Worm (Caenorhabditis elegans): ENCODE measurements around the gene gpa-1.

The gpa-1 gene

DNA sequence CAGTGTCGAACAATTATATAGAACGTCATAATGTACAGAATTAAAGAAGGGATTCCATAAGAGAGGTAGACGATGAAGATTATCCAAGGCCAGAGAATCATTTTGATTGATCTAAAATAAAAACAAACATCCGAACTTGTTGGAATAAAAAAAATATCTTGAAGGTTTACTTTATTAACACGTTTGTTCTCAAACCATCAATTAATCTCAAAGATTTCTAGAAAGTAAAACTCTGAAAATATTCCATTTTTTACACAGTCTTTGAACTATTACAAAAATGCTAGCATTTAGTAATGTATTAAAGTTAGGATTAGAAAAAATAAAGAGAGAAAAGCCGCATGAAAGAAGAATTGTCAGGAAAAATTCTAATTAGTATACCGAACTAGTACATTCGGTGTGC is 13.0 kb downstream of the gpa-1 start, which contains the start of gene srg-40:
TSS of gene srg-40 (minus strand) at position 101 of the 400 bp plus-strand sequence.
- TF ChIP-seq sea-1 (GFP tag; conservative IDR thresholded peaks at IDR 0.05): no peak

DNA sequence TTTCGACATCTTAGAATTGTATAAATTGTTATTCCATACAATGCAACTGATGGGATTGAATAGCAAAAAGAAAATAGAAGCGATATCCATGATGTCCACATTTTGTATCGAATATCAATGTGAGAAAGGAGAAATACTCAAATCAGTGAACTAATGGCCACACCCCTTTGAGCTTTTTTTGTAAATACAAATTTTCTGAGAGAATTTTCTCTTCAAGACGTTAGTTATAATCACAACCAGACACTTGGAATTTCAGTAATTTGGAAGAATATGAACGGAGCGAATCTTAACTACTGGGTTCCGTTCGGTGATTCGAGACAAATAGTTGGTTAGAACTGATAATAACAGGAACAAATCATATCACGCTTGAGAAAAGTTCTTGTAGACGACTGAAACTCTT is 15.7 kb downstream of the gpa-1 start, which contains the start of gene srg-41:
TSS of gene srg-41 (minus strand) at position 101 of the 400 bp plus-strand sequence.
- TF ChIP-seq tbx-11 (GFP tag; IDR thresholded peaks at IDR 0.05) (no peak), tbx-37 (GFP tag; conservative IDR thresholded peaks at IDR 0.05) (no peak), ama-1 (optimal IDR thresholded peaks at IDR 0.05) (no peak), ceh-13 (GFP tag; optimal IDR thresholded peaks at IDR 0.05) (no peak), tra-4 (tag; optimal IDR thresholded peaks at IDR 0.05) (no peak), B0310.2 (tag; optimal IDR thresholded peaks at IDR 0.05) (no peak), hmbx-1 (tag; optimal IDR thresholded peaks at IDR 0.05) (no peak), F13C5.2 (tag; optimal IDR thresholded peaks at IDR 0.05) (no peak), hmg-4 (GFP tag; optimal IDR thresholded peaks at IDR 0.05) (no peak), ceh-36 (tag; optimal IDR thresholded peaks at IDR 0.05) (no peak), pes-1 (GFP tag; IDR thresholded peaks at IDR 0.05) (no peak), flt-1 (GFP tag; IDR thresholded peaks at IDR 0.05) (no peak), ets-7 (tag; optimal IDR thresholded peaks at IDR 0.05) (no peak), aly-1 (tag; optimal IDR thresholded peaks at IDR 0.05) (no peak), hnd-1 (tag; optimal IDR thresholded peaks at IDR 0.05) (no peak), sea-1 (GFP tag; conservative IDR thresholded peaks at IDR 0.05) (no peak)

DNA sequence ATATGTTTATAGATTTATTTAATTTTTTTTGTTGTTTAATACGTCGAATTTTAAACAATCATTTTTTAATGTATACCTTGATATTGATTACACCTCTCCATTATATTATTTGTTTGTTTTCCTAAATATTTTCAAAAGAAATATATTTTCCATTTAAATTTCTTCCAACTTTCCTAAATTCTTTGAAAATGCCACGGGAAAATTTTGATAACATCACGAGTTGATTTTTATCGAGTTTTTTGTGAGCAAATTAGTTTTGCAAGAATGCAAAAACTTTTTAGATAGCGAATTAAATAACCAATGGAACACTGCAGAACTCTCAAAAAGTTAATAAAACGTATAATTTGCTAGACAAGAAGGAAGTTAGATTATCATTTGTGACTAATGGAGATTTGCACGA is 19.5 kb downstream of the gpa-1 start, which contains the start of gene srg-42:
TSS of gene srg-42 (minus strand) at position 101 of the 400 bp plus-strand sequence.
- TF ChIP-seq sea-1 (GFP tag; conservative IDR thresholded peaks at IDR 0.05) (no peak), scrt-1 (GFP tag; IDR thresholded peaks at IDR 0.05) (no peak), pes-1 (GFP tag; IDR thresholded peaks at IDR 0.05) (no peak), ceh-36 (tag; optimal IDR thresholded peaks at IDR 0.05) (no peak), flt-1 (GFP tag; IDR thresholded peaks at IDR 0.05) (no peak), tbx-11 (GFP tag; IDR thresholded peaks at IDR 0.05) (no peak), hmg-4 (GFP tag; optimal IDR thresholded peaks at IDR 0.05) (no peak), aly-1 (tag; optimal IDR thresholded peaks at IDR 0.05) (no peak), tra-4 (tag; optimal IDR thresholded peaks at IDR 0.05) (no peak), hnd-1 (tag; optimal IDR thresholded peaks at IDR 0.05) (no peak), hmbx-1 (tag; optimal IDR thresholded peaks at IDR 0.05) (no peak), tbx-37 (GFP tag; conservative IDR thresholded peaks at IDR 0.05) (no peak), ets-7 (tag; optimal IDR thresholded peaks at IDR 0.05) (no peak), F13C5.2 (tag; optimal IDR thresholded peaks at IDR 0.05) (no peak), ceh-13 (GFP tag; optimal IDR thresholded peaks at IDR 0.05) (no peak), B0310.2 (tag; optimal IDR thresholded peaks at IDR 0.05) (no peak), ama-1 (optimal IDR thresholded peaks at IDR 0.05) (no peak)

DNA sequence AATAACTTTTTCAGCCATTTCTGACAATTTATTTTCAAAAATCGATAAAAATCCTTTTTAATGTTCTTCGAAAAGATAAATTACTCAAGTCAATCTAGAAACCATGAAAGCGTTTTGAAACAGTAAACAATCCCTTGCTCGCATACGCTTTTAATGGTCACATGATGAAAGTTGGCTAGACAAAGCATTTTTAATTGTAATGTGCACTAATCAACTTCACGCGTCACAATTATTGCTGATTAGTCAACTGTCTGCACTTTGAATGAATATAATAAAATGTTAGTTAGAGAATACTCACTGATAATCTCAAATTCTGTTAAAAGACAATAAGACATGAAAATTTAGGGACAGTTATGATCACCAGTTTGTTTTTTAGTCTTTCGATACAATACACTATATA is 20.9 kb downstream of the gpa-1 start:
- no peak for TF ChIP-seq pes-1 (GFP tag; IDR thresholded peaks at IDR 0.05)
- TF ChIP-seq ets-7 (tag; optimal IDR thresholded peaks at IDR 0.05): no peak
- no peak for TF ChIP-seq ama-1 (optimal IDR thresholded peaks at IDR 0.05)
- TF ChIP-seq ceh-36 (tag; optimal IDR thresholded peaks at IDR 0.05): no peak
- no peak for TF ChIP-seq tbx-11 (GFP tag; IDR thresholded peaks at IDR 0.05)
- no peak for TF ChIP-seq flt-1 (GFP tag; IDR thresholded peaks at IDR 0.05)
- no peak for TF ChIP-seq sea-1 (GFP tag; conservative IDR thresholded peaks at IDR 0.05)
- TF ChIP-seq ceh-13 (GFP tag; optimal IDR thresholded peaks at IDR 0.05): no peak
- TF ChIP-seq scrt-1 (GFP tag; IDR thresholded peaks at IDR 0.05): no peak
- TF ChIP-seq hmg-4 (GFP tag; optimal IDR thresholded peaks at IDR 0.05): no peak
- no peak for TF ChIP-seq hmbx-1 (tag; optimal IDR thresholded peaks at IDR 0.05)
- no peak for TF ChIP-seq F13C5.2 (tag; optimal IDR thresholded peaks at IDR 0.05)
- no peak for TF ChIP-seq tra-4 (tag; optimal IDR thresholded peaks at IDR 0.05)
- no peak for TF ChIP-seq hnd-1 (tag; optimal IDR thresholded peaks at IDR 0.05)
- no peak for TF ChIP-seq B0310.2 (tag; optimal IDR thresholded peaks at IDR 0.05)
- no peak for TF ChIP-seq aly-1 (tag; optimal IDR thresholded peaks at IDR 0.05)
- no peak for TF ChIP-seq tbx-37 (GFP tag; conservative IDR thresholded peaks at IDR 0.05)

DNA sequence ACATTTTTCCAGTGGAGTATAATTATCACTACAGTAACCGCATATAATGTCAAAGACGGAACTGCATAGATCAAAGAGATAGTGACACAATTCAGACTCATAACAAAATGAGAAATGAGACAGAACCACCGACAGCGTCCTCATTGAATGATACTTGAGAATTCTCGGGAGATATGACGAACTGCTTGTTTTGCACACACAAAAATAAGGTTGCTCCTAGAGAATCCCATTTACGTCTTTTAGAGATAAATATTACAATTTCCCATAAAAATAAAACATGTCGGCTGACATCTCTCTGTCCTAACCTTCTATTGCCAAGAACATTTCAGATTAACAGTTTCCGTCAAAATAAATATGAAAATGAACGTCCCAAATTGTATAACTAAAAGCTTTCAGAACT is 21.9 kb downstream of the gpa-1 start, which contains the start of gene srg-38:
TSS of gene srg-38 (minus strand) at position 101 of the 400 bp plus-strand sequence.
- TF ChIP-seq B0310.2 (tag; optimal IDR thresholded peaks at IDR 0.05): no peak
- TF ChIP-seq ets-7 (tag; optimal IDR thresholded peaks at IDR 0.05): no peak
- TF ChIP-seq pes-1 (GFP tag; IDR thresholded peaks at IDR 0.05): no peak
- no peak for TF ChIP-seq scrt-1 (GFP tag; IDR thresholded peaks at IDR 0.05)
- no peak for TF ChIP-seq aly-1 (tag; optimal IDR thresholded peaks at IDR 0.05)
- no peak for TF ChIP-seq hmbx-1 (tag; optimal IDR thresholded peaks at IDR 0.05)
- no peak for TF ChIP-seq flt-1 (GFP tag; IDR thresholded peaks at IDR 0.05)

DNA sequence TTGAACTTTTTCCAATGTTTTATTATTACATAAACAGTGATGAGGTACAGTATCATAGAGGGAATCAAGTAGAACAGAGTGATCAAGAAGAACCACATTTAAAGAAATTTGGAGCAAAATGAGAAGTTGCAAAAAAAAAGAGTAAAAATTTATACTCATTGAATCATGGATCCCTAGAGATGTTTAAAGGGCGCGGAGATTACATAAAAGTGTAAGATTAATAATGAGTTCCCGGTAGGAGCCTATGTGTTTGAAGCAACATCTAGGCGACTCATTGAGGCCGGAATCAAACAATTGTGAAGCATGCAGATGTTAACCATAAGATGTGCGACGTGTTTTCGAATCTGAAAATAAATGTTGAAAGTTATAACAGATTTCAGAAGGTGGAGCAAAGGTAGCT is 25.1 kb downstream of the gpa-1 start, which contains the start of gene srg-39:
TSS of gene srg-39 (minus strand) at position 101 of the 400 bp plus-strand sequence.
- TF ChIP-seq hmbx-1 (tag; optimal IDR thresholded peaks at IDR 0.05) (no peak), scrt-1 (GFP tag; IDR thresholded peaks at IDR 0.05) (no peak), tra-4 (tag; optimal IDR thresholded peaks at IDR 0.05) (no peak), F13C5.2 (tag; optimal IDR thresholded peaks at IDR 0.05) (no peak), hnd-1 (tag; optimal IDR thresholded peaks at IDR 0.05) (no peak)

DNA sequence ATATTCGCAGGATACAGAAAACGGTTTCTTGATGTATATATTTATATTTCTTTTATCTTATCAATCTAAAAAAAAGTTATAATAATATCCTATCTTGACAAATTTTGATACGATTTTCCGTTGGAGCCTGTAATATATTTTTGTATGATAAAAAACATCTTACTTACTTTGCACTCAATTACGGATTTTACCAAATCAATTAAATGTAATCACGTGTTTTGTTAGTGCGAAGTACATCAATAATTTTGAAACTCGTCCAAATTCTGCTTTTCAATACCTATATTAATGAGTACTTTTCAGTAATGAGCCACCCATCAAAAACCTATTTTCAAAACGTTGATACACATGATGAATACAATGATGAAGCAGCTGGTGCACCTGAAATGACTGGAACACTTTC is 28.1 kb downstream of the gpa-1 start, which contains the start of gene T19C4.1:
TSS of gene T19C4.1 (plus strand) at position 301 of the 400 bp plus-strand sequence.
- TF ChIP-seq sea-1 (GFP tag; conservative IDR thresholded peaks at IDR 0.05) (no peak), ceh-36 (tag; optimal IDR thresholded peaks at IDR 0.05) (no peak), ets-7 (tag; optimal IDR thresholded peaks at IDR 0.05) (no peak)

DNA sequence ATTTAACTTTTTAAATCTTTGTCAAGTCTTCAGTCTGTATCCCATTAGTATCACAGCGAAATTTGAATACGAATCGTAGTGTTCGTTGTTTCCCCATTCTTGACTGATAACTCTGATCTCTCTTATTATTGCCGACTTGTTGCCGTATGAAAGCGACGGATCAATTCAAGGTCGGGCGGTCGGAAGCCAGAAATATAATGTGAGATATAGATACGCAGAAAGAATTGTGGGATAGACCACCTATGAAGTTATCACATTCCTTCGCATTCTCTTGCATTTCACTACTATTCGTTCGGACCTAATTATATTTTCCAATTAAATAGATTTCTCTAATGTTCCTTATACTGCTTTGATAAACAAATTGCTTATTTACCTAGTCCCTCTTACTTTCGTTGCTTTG is 28.5 kb downstream of the gpa-1 start:
- TF ChIP-seq tbx-11 (GFP tag; IDR thresholded peaks at IDR 0.05) (no peak), aly-1 (tag; optimal IDR thresholded peaks at IDR 0.05) (no peak), ceh-36 (tag; optimal IDR thresholded peaks at IDR 0.05) (no peak), B0310.2 (tag; optimal IDR thresholded peaks at IDR 0.05) (no peak), F13C5.2 (tag; optimal IDR thresholded peaks at IDR 0.05) (no peak), pes-1 (GFP tag; IDR thresholded peaks at IDR 0.05) (no peak), ceh-13 (GFP tag; optimal IDR thresholded peaks at IDR 0.05) (no peak), hmbx-1 (tag; optimal IDR thresholded peaks at IDR 0.05) (no peak), hmg-4 (GFP tag; optimal IDR thresholded peaks at IDR 0.05) (no peak), tra-4 (tag; optimal IDR thresholded peaks at IDR 0.05) (no peak), tbx-37 (GFP tag; conservative IDR thresholded peaks at IDR 0.05) (no peak), scrt-1 (GFP tag; IDR thresholded peaks at IDR 0.05) (no peak), flt-1 (GFP tag; IDR thresholded peaks at IDR 0.05) (no peak), hnd-1 (tag; optimal IDR thresholded peaks at IDR 0.05) (no peak)

Data from whole organism, early embryonic.